Worm (Caenorhabditis elegans) whole organism, young adult: ENCODE data around the gene H14A12.3.

Source experiments
- C06A6.2 ChIP-seq: fragments of 200-800 bp; sonication (Bioruptor generic); conservative IDR thresholded peaks from 2 replicates; pipeline ENCODE4 v1.3.6; 2022; ENCODE audit warnings: missing genetic modification characterization, missing compliant biosample characterization
- Y53F4B.3 ChIP-seq: fragments of 200-800 bp; sonication (Bioruptor generic); IDR thresholded peaks from 2 replicates; pipeline ENCODE4 v1.3.6; 2022; ENCODE audit warnings: missing genetic modification reagents, missing genetic modification characterization, missing compliant biosample characterization
- ets-4 ChIP-seq: fragments of 200-800 bp; sonication (Bioruptor generic); optimal IDR thresholded peaks from 2 replicates; lab custom pipeline; 2018; ENCODE audit warnings: mild to moderate bottlenecking, missing genetic modification characterization, missing compliant biosample characterization
- lin-35 ChIP-seq, 3 experiments: fragments of 150-350 bp in 2 of 3; sonication (generic microtip) in 1 of 3; optimal IDR thresholded peaks; 2 replicates each; lab custom pipeline; 2014 to 2018; ENCODE audit warnings: missing biosample characterization in 3 of 3, missing genetic modification characterization in 3 of 3, missing genetic modification reagents in 3 of 3
- lin-54 ChIP-seq: fragments of 200-800 bp; sonication (Bioruptor generic); optimal IDR thresholded peaks from 2 replicates; lab custom pipeline; 2018; ENCODE audit warnings: mild to moderate bottlenecking, missing genetic modification characterization, missing compliant biosample characterization
- nfyb-1 ChIP-seq: fragments of 200-800 bp; sonication (Bioruptor generic); IDR thresholded peaks from 2 replicates; pipeline ENCODE4 v1.3.6; 2022; ENCODE audit warnings: missing genetic modification reagents, missing genetic modification characterization, missing compliant biosample characterization
- pha-4 ChIP-seq: fragments of 150-350 bp; sonication (generic microtip); optimal IDR thresholded peaks from 2 replicates; lab custom pipeline; 2014; ENCODE audit warnings: missing biosample characterization, missing genetic modification reagents, missing genetic modification characterization
- snpc-4 ChIP-seq, 5 experiments: fragments of 150-350 bp in 1 of 5; sonication (generic microtip) in 4 of 5; optimal IDR thresholded peaks; 2 replicates each; lab custom pipeline; 2014 to 2018; ENCODE audit warnings: missing genetic modification characterization in 5 of 5, missing biosample characterization in 3 of 5, antibody characterized with exemption in 2 of 5, mild to moderate bottlenecking in 2 of 5, missing compliant biosample characterization in 2 of 5, missing genotype in 2 of 5, moderate library complexity in 2 of 5, missing genetic modification reagents in 1 of 5
- unc-62 ChIP-seq: fragments of 150-350 bp; optimal IDR thresholded peaks from 2 replicates; lab custom pipeline; 2014; ENCODE audit warnings: missing biosample characterization, missing genetic modification reagents, missing genetic modification characterization
- ztf-18 ChIP-seq: sonication (generic microtip); optimal IDR thresholded peaks from 2 replicates; lab custom pipeline; 2016; ENCODE audit warnings: missing genotype, mild to moderate bottlenecking, missing genetic modification characterization, missing compliant biosample characterization

ce11 chrIII:7488303-7488702, 24.7 kb downstream of the H14A12.3 start:
- TF ChIP-seq Y53F4B.3 (GFP tag; lab: Robert Waterston, UW) = no peak
- TF ChIP-seq C06A6.2 (GFP tag; lab: Robert Waterston, UW) = no peak
- TF ChIP-seq nfyb-1 (GFP tag; lab: Robert Waterston, UW) = no peak
- no peak for TF ChIP-seq ets-4 (GFP tag; lab: Kevin White, UChicago)
- no peak for TF ChIP-seq unc-62 (GFP tag; lab: Kevin White, UChicago)
- TF ChIP-seq lin-35 (GFP tag; optimal IDR thresholded peaks at IDR 0.05; lab: Kevin White, UChicago) = no peak
- no peak for TF ChIP-seq pha-4 (tag; lab: Kevin White, UChicago)
- TF ChIP-seq snpc-4 (GFP tag; optimal IDR thresholded peaks at IDR 0.05; lab: Kevin White, UChicago) = no peak
- TF ChIP-seq snpc-4 (tag; optimal IDR thresholded peaks at IDR 0.05; lab: Kevin White, UChicago) = no peak
- TF ChIP-seq ztf-18 (tag; lab: Kevin White, UChicago) = no peak
- no peak for TF ChIP-seq lin-54 (GFP tag; lab: Kevin White, UChicago)
